Fruit fly (Drosophila melanogaster): Measurements from ENCODE around the gene Or83a.

DNA sequence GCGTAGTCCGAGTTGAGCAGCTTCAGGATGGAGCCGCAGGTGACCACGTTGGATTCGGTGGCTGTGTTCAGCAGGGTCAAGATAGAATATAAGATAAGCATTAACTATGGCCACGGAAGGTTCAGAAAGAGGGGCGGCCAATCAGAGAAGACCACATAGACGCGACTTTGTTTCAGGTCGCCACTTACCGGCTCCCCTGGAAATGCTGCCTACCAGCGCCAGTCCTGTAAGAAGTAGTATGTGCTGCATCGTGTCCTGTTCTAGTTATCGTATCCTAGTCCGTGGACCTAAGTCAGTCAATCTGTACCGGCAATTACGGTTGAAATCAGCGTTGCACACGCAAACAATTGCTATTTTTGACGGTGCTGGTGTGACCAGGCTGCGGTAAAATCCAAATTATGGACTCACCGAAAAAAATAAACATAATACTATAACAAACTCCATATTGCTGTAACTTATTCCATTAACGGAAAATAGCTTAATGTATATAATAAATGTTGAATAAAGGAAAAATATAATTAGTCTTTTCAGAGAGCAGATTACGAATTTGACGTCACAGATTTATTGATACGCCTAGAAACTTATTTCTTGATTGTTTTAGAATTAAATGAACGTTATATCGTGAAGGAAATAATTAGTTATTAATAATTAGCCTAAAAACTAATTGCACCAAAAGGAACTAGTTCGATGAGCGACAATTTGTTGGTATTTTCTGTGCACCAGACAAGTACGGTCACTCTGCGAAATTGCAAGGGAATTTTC lies 44.4 kb downstream of the Or83a start, which contains the start of the genes CG11999 and CG1161:
- TF ChIP-seq CTCF (optimal IDR thresholded peaks at IDR 0.05) (no peak), CG8478 (optimal IDR thresholded peaks at IDR 0.05) (no peak)

All from S2 (cell line).